Fruit fly (Drosophila melanogaster) whole organism, wandering third instar larva: ENCODE results near the gene jim.

ENCODE experiments used
- Abd-B ChIP-seq: fragments of >200 bp; optimal IDR thresholded peaks from 2 replicates; lab custom pipeline; 2017; ENCODE audit warnings: missing biosample characterization, missing genetic modification characterization
- CG32264 ChIP-seq: fragments of 200-800 bp; sonication (Bioruptor generic); optimal IDR thresholded peaks from 2 replicates; lab custom pipeline; 2016; ENCODE audit warnings: missing biosample characterization, missing genetic modification characterization
- CG9705 ChIP-seq: fragments of 200-800 bp; sonication (Bioruptor generic); optimal IDR thresholded peaks from 2 replicates; lab custom pipeline; 2018; ENCODE audit warnings: missing biosample characterization, mild to moderate bottlenecking, missing genetic modification characterization
- CrebA ChIP-seq: fragments of 200-800 bp; sonication (Bioruptor generic); optimal IDR thresholded peaks from 2 replicates; lab custom pipeline; 2016; ENCODE audit warnings: missing biosample characterization, mild to moderate bottlenecking, missing genetic modification characterization, borderline replicate concordance
- Dfd ChIP-seq: fragments of >200 bp; optimal IDR thresholded peaks from 2 replicates; lab custom pipeline; 2017; ENCODE audit warnings: missing biosample characterization, missing genetic modification characterization
- Dif ChIP-seq: fragments of 200-275, 200-300 bp; sonication (Bioruptor generic); optimal IDR thresholded peaks from 2 replicates; lab custom pipeline; 2018; ENCODE audit warnings: missing biosample characterization, missing genetic modification characterization; ENCODE audit not compliant: partially characterized antibody
- GATAd ChIP-seq: sonication (Bioruptor generic); optimal IDR thresholded peaks from 2 replicates; lab custom pipeline; 2016; ENCODE audit warnings: missing biosample characterization, missing genetic modification characterization
- HLH106 ChIP-seq: fragments of 200-800 bp; optimal IDR thresholded peaks from 3 replicates; lab custom pipeline; 2019; ENCODE audit warnings: missing biosample characterization, mild to moderate bottlenecking, missing genetic modification characterization, moderate library complexity
- Hnf4 ChIP-seq: fragments of 200-800 bp; sonication (Bioruptor generic); optimal IDR thresholded peaks from 2 replicates; lab custom pipeline; 2016; ENCODE audit warnings: missing biosample characterization, mild to moderate bottlenecking, missing genetic modification characterization
- Hr78 ChIP-seq: fragments of >200 bp; optimal IDR thresholded peaks from 2 replicates; lab custom pipeline; 2017; ENCODE audit warnings: missing biosample characterization, missing genetic modification characterization
- Hr83 ChIP-seq: fragments of 200-300 bp; sonication (Bioruptor generic); optimal IDR thresholded peaks from 2 replicates; lab custom pipeline; 2016; ENCODE audit warnings: missing biosample characterization, mild to moderate bottlenecking, missing genetic modification characterization, moderate library complexity; ENCODE audit not compliant: poor library complexity, severe bottlenecking
- Jra ChIP-seq: sonication (Bioruptor generic); optimal IDR thresholded peaks from 2 replicates; lab custom pipeline; 2016; ENCODE audit warnings: missing biosample characterization, missing genetic modification characterization
- Mio ChIP-seq: sonication (Bioruptor generic); optimal IDR thresholded peaks from 2 replicates; lab custom pipeline; 2016; ENCODE audit warnings: missing biosample characterization, missing genetic modification characterization
- Myc ChIP-seq: fragments of >200 bp; optimal IDR thresholded peaks from 2 replicates; lab custom pipeline; 2017
- N ChIP-seq: fragments of >200 bp; optimal IDR thresholded peaks from 2 replicates; lab custom pipeline; 2018; ENCODE audit warnings: missing biosample characterization, missing external identifiers, missing genetic modification characterization
- OdsH ChIP-seq: fragments of 200-800 bp; sonication (Bioruptor generic); optimal IDR thresholded peaks from 2 replicates; lab custom pipeline; 2016; ENCODE audit warnings: missing biosample characterization, mild to moderate bottlenecking, missing genetic modification characterization
- Rel ChIP-seq, 2 experiments: fragments of 200-800 bp; sonication (Bioruptor generic) in 1 of 2; optimal IDR thresholded peaks; 2 replicates in 1 of 2; 3 replicates in 1 of 2; lab custom pipeline; 2016 to 2019; ENCODE audit warnings: mild to moderate bottlenecking in 2 of 2, missing biosample characterization in 2 of 2, missing genetic modification characterization in 2 of 2, moderate library complexity in 1 of 2
- Sp1 ChIP-seq: fragments of 200-800 bp; sonication (Bioruptor generic); optimal IDR thresholded peaks from 3 replicates; lab custom pipeline; 2019; ENCODE audit warnings: missing biosample characterization, mild to moderate bottlenecking, missing genetic modification characterization, moderate library complexity
- Vsx2 ChIP-seq: fragments of 200-300, 225-300 bp; sonication (Bioruptor generic); optimal IDR thresholded peaks from 2 replicates; lab custom pipeline; 2018; ENCODE audit warnings: missing biosample characterization, missing genetic modification characterization; ENCODE audit not compliant: partially characterized antibody
- br ChIP-seq: fragments of 200-800 bp; sonication (Bioruptor generic); optimal IDR thresholded peaks from 2 replicates; lab custom pipeline; 2016; ENCODE audit warnings: missing biosample characterization, missing genetic modification characterization
- brk ChIP-seq: fragments of 200-800 bp; sonication (Bioruptor generic); optimal IDR thresholded peaks from 2 replicates; lab custom pipeline; 2016; ENCODE audit warnings: missing biosample characterization, mild to moderate bottlenecking, missing genetic modification characterization
- dl ChIP-seq, 2 experiments: fragments of 175-275, 200-275 bp in 1 of 2; fragments of 200-275 bp in 1 of 2; sonication (Bioruptor generic); optimal IDR thresholded peaks; lab custom pipeline; 2018; ENCODE audit warnings: mild to moderate bottlenecking in 2 of 2, missing biosample characterization in 2 of 2, missing genetic modification characterization in 2 of 2, moderate library complexity in 2 of 2; ENCODE audit not compliant: partially characterized antibody in 2 of 2, insufficient read depth in 1 of 2
- dmrt93B ChIP-seq: fragments of 200-800 bp; sonication (Bioruptor generic); optimal IDR thresholded peaks from 2 replicates; lab custom pipeline; 2018; ENCODE audit warnings: missing biosample characterization, mild to moderate bottlenecking, missing genetic modification characterization
- dsf ChIP-seq: sonication (Bioruptor generic); optimal IDR thresholded peaks from 2 replicates; lab custom pipeline; 2016; ENCODE audit warnings: missing biosample characterization, missing genetic modification characterization, borderline replicate concordance
- ey ChIP-seq: fragments of 200-800 bp; sonication (Bioruptor generic); optimal IDR thresholded peaks from 2 replicates; lab custom pipeline; 2016; ENCODE audit warnings: missing biosample characterization, missing genetic modification characterization
- foxo ChIP-seq, 2 experiments: fragments of 200-800 bp; sonication (Bioruptor generic); optimal IDR thresholded peaks; 2 replicates in 1 of 2; 3 replicates in 1 of 2; lab custom pipeline; 2016 to 2017; ENCODE audit warnings: missing biosample characterization in 2 of 2, missing genetic modification characterization in 2 of 2
- fru ChIP-seq: fragments of 200-800 bp; sonication (Bioruptor generic); optimal IDR thresholded peaks from 3 replicates; lab custom pipeline; 2016; ENCODE audit warnings: missing biosample characterization, mild to moderate bottlenecking, missing genetic modification characterization
- h ChIP-seq: fragments of 200-800 bp; sonication (Bioruptor generic); optimal IDR thresholded peaks from 3 replicates; lab custom pipeline; 2016; ENCODE audit warnings: missing biosample characterization, mild to moderate bottlenecking, missing genetic modification characterization
- jim ChIP-seq: fragments of 175-275, 200-325 bp; sonication (Bioruptor generic); optimal IDR thresholded peaks from 2 replicates; lab custom pipeline; 2016; ENCODE audit warnings: missing biosample characterization, mild to moderate bottlenecking, missing genetic modification characterization
- lola ChIP-seq: fragments of >200 bp; optimal IDR thresholded peaks from 2 replicates; lab custom pipeline; 2017; ENCODE audit warnings: missing biosample characterization, missing genetic modification characterization
- pan ChIP-seq: fragments of >200 bp; optimal IDR thresholded peaks from 2 replicates; lab custom pipeline; 2017
- psq ChIP-seq: fragments of 200-800 bp; sonication (Bioruptor generic); optimal IDR thresholded peaks from 3 replicates; lab custom pipeline; 2017; ENCODE audit warnings: missing biosample characterization, mild to moderate bottlenecking, missing genetic modification characterization, moderate library complexity
- rgr ChIP-seq: fragments of 200-800 bp; sonication (Bioruptor generic); optimal IDR thresholded peaks from 3 replicates; lab custom pipeline; 2016; ENCODE audit warnings: missing biosample characterization, mild to moderate bottlenecking, missing genetic modification characterization
- sage ChIP-seq: fragments of 200-800 bp; sonication (Bioruptor generic); optimal IDR thresholded peaks from 2 replicates; lab custom pipeline; 2016; ENCODE audit warnings: missing biosample characterization, mild to moderate bottlenecking, missing genetic modification characterization
- sv ChIP-seq: fragments of 200-800 bp; sonication (Bioruptor generic); optimal IDR thresholded peaks from 3 replicates; lab custom pipeline; 2016; ENCODE audit warnings: missing biosample characterization, missing genetic modification characterization
- tai ChIP-seq: sonication (Bioruptor generic); optimal IDR thresholded peaks from 2 replicates; lab custom pipeline; 2016; ENCODE audit warnings: missing biosample characterization, missing genetic modification characterization
- usp ChIP-seq: fragments of >200 bp; optimal IDR thresholded peaks from 2 replicates; lab custom pipeline; 2017; ENCODE audit warnings: missing biosample characterization, missing genetic modification characterization
- woc ChIP-seq: sonication (Bioruptor generic); optimal IDR thresholded peaks from 2 replicates; lab custom pipeline; 2016; ENCODE audit warnings: missing biosample characterization, mild to moderate bottlenecking, missing genetic modification characterization

jim gene

dm6 chr3L:22865061-22865418 is 30.0 kb upstream of the jim start:
- TF ChIP-seq Dfd = no peak
- TF ChIP-seq Rel (GFP tag; optimal IDR thresholded peaks at IDR 0.05; lab: Kevin White, UChicago) = peak; percentile 62
- peak; percentile 7 for TF ChIP-seq Rel (tag; optimal IDR thresholded peaks at IDR 0.05; lab: Kevin White, UChicago)
- TF ChIP-seq fru = peak; percentile 62
- TF ChIP-seq lola = no peak
- peak; percentile 55 for TF ChIP-seq woc (GFP tag; lab: Kevin White, UChicago)
- peak; percentile 48 for TF ChIP-seq br
- TF ChIP-seq Myc (lab: Kevin White, UChicago) = no peak
- TF ChIP-seq N = no peak
- peak; percentile 57 for TF ChIP-seq psq (GFP tag; lab: Kevin White, UChicago)
- no peak for TF ChIP-seq Vsx2 (GFP tag; lab: Kevin White, UChicago)
- TF ChIP-seq Hr83 (GFP tag; lab: Kevin White, UChicago) = no peak
- TF ChIP-seq h (GFP tag; lab: Kevin White, UChicago) = peak; percentile 69
- no peak for TF ChIP-seq Hr78 (GFP tag; lab: Kevin White, UChicago)
- no peak for TF ChIP-seq jim (GFP tag; lab: Kevin White, UChicago)
- TF ChIP-seq OdsH = peak; percentile 70
- TF ChIP-seq dl (GFP tag; optimal IDR thresholded peaks at IDR 0.05; lab: Kevin White, UChicago; ENCODE audit: insufficient read depth in 1 of 2, partially characterized antibody in 2 of 2) = no peak
- no peak for TF ChIP-seq CG9705 (GFP tag; lab: Kevin White, UChicago)
- peak; percentile 58 for TF ChIP-seq Sp1 (GFP tag; lab: Kevin White, UChicago)
- peak; percentile 56 for TF ChIP-seq Hnf4 (GFP tag; lab: Kevin White, UChicago)
- TF ChIP-seq ey (GFP tag; lab: Kevin White, UChicago) = peak; percentile 12
- peak; percentile 16 for TF ChIP-seq dsf (GFP tag; lab: Kevin White, UChicago)
- no peak for TF ChIP-seq usp (GFP tag; lab: Kevin White, UChicago)
- peak; percentile 65 for TF ChIP-seq HLH106 (tag; lab: Kevin White, UChicago)
- no peak for TF ChIP-seq dmrt93B
- peak; percentile 43 for TF ChIP-seq brk
- TF ChIP-seq Dif = no peak
- no peak for TF ChIP-seq GATAd (GFP tag; lab: Kevin White, UChicago)
- TF ChIP-seq pan (lab: Kevin White, UChicago) = no peak
- peak in 1 of 2 experiments; percentile 80 for TF ChIP-seq foxo (GFP tag; optimal IDR thresholded peaks at IDR 0.05; lab: Kevin White, UChicago)
- TF ChIP-seq sage (GFP tag; lab: Kevin White, UChicago) = peak; percentile 87
- TF ChIP-seq CrebA (GFP tag; lab: Kevin White, UChicago) = peak; percentile 50
- TF ChIP-seq Mio (GFP tag; lab: Kevin White, UChicago) = no peak
- peak; percentile 44 for TF ChIP-seq tai
- no peak for TF ChIP-seq Jra (GFP tag; lab: Kevin White, UChicago)
- no peak for TF ChIP-seq CG32264 (GFP tag; lab: Kevin White, UChicago)
- TF ChIP-seq Abd-B = no peak
- TF ChIP-seq sv (GFP tag; lab: Kevin White, UChicago) = peak; percentile 39
- peak; percentile 65 for TF ChIP-seq rgr (GFP tag; lab: Kevin White, UChicago)

DNA sequence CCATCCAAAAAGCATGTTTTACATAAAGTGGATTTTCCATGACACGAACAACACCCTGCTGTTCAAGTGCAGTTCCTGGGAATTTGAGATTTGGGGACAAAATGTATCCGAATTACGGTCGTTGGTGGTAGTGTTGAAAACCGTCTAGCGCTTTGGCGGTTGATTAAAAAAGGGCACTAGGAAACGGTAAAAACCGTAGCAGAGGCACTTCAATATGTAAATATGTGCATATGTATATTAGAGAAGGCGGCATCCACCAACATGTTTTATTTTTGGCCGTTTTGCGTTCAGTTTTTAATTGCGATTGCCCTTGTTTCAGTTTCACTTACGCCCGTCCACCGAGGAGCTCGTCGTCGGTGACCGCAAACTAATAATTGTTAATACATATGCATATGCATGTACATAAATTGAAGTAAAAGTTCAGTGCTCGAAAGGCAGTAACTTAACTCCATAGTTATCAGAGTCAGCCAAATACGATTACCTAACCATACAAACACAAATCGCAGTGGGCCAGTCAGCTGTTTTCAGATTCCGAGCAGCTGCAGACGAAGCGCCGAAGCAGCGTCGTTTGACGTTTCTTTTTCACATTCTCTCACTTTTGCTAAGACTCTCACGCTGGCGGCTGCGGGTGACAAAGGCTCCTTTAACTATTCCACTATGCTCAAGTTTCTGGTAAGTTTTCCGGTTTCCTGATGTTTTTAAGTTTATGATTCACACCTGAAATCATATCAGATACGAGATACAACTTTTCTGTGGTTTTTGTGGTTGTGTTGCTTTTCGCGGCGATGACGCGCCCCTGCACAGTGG is 29.5 kb upstream of the jim start, which contains the start of gene CG33170:
Gene CG33170 (plus strand): TSS at position 347 of the 807 bp plus-strand sequence.
- peak; percentile 2 for TF ChIP-seq br
- no peak for TF ChIP-seq Rel (GFP tag; optimal IDR thresholded peaks at IDR 0.05; lab: Kevin White, UChicago)
- TF ChIP-seq Rel (tag; optimal IDR thresholded peaks at IDR 0.05; lab: Kevin White, UChicago) = peak; percentile 15
- TF ChIP-seq tai = no peak
- no peak for TF ChIP-seq jim (GFP tag; lab: Kevin White, UChicago)
- peak; percentile 62 for TF ChIP-seq Jra (GFP tag; lab: Kevin White, UChicago)
- TF ChIP-seq, all 38 proteins: peak for 3
